Worm (Caenorhabditis elegans) whole organism, young adult: ENCODE measurements around the gene mbk-2.

Source experiments
- B0035.1 ChIP-seq: sonication (generic microtip); optimal IDR thresholded peaks from 2 replicates; lab custom pipeline; 2016; ENCODE audit warnings: missing genetic modification characterization, mild to moderate bottlenecking, missing compliant biosample characterization, missing genotype, missing genetic modification reagents
- D2030.7 ChIP-seq: fragments of 200-800 bp; sonication (Bioruptor generic); IDR thresholded peaks from 2 replicates; pipeline ENCODE4 v1.3.6; 2022; ENCODE audit warnings: missing genetic modification reagents, missing genetic modification characterization, missing compliant biosample characterization
- F10E7.11 ChIP-seq: sonication (generic microtip); optimal IDR thresholded peaks from 2 replicates; lab custom pipeline; 2017; ENCODE audit warnings: mild to moderate bottlenecking, missing genetic modification characterization, moderate library complexity, missing compliant biosample characterization
- F23B12.7 ChIP-seq: sonication (generic microtip); optimal IDR thresholded peaks from 2 replicates; lab custom pipeline; 2017; ENCODE audit warnings: missing genetic modification characterization, mild to moderate bottlenecking, missing compliant biosample characterization, antibody characterized with exemption, moderate library complexity; ENCODE audit not compliant: insufficient read depth
- F37B4.10 ChIP-seq: fragments of 200-800 bp; sonication (Bioruptor generic); IDR thresholded peaks from 2 replicates; pipeline ENCODE4 v1.3.6; 2022; ENCODE audit warnings: missing genetic modification characterization, missing compliant biosample characterization
- F49E8.2 ChIP-seq: sonication (generic microtip); optimal IDR thresholded peaks from 3 replicates; lab custom pipeline; 2017; ENCODE audit warnings: missing genetic modification characterization, mild to moderate bottlenecking, missing compliant biosample characterization, antibody characterized with exemption, moderate library complexity; ENCODE audit not compliant: insufficient read depth
- F52B5.7 ChIP-seq: sonication (generic microtip); optimal IDR thresholded peaks from 2 replicates; lab custom pipeline; 2016; ENCODE audit warnings: mild to moderate bottlenecking, missing genetic modification characterization, missing compliant biosample characterization
- F57A8.1 ChIP-seq: fragments of 200-800 bp; sonication (Bioruptor generic); optimal IDR thresholded peaks from 2 replicates; lab custom pipeline; 2018; ENCODE audit warnings: mild to moderate bottlenecking, missing genetic modification characterization, moderate library complexity, missing compliant biosample characterization
- K12H6.12 ChIP-seq: fragments of 200-800 bp; sonication (Bioruptor generic); optimal IDR thresholded peaks from 2 replicates; lab custom pipeline; 2018; ENCODE audit warnings: mild to moderate bottlenecking, missing genetic modification characterization, missing compliant biosample characterization
- Y79H2A.3 ChIP-seq: fragments of 200-800 bp; sonication (Bioruptor generic); conservative IDR thresholded peaks from 2 replicates; pipeline ENCODE4 v1.3.6; 2022; ENCODE audit warnings: missing genetic modification reagents, missing genetic modification characterization, missing compliant biosample characterization
- atf-7 ChIP-seq: sonication (generic microtip); optimal IDR thresholded peaks from 2 replicates; lab custom pipeline; 2017; ENCODE audit warnings: mild to moderate bottlenecking, missing genetic modification characterization, missing compliant biosample characterization
- athp-1 ChIP-seq: sonication (generic microtip); optimal IDR thresholded peaks from 2 replicates; lab custom pipeline; 2017; ENCODE audit warnings: mild to moderate bottlenecking, missing genetic modification characterization, missing compliant biosample characterization
- attf-5 ChIP-seq: fragments of 200-800 bp; sonication (Bioruptor generic); optimal IDR thresholded peaks from 2 replicates; lab custom pipeline; 2018; ENCODE audit warnings: mild to moderate bottlenecking, missing genetic modification characterization, missing compliant biosample characterization
- attf-6 ChIP-seq: fragments of 200-800 bp; sonication (Bioruptor generic); IDR thresholded peaks from 2 replicates; pipeline ENCODE4 v1.3.6; 2022; ENCODE audit warnings: missing genetic modification reagents, missing genetic modification characterization, missing compliant biosample characterization
- cebp-1 ChIP-seq, 2 experiments: fragments of 200-800 bp in 1 of 2; sonication (Bioruptor generic) in 1 of 2; sonication (generic microtip) in 1 of 2; IDR thresholded peaks in 1 of 2; optimal IDR thresholded peaks in 1 of 2; 2 replicates each; pipeline versions ENCODE4 v1.3.6 to Lab custom; 2017 to 2022; ENCODE audit warnings: missing compliant biosample characterization in 2 of 2, missing genetic modification characterization in 2 of 2, mild to moderate bottlenecking in 1 of 2, missing genetic modification reagents in 1 of 2, moderate library complexity in 1 of 2
- cebp-2 ChIP-seq: fragments of 200-800 bp; sonication (Bioruptor generic); IDR thresholded peaks from 2 replicates; pipeline ENCODE4 v1.3.6; 2022; ENCODE audit warnings: missing genetic modification characterization, missing compliant biosample characterization
- ceh-79 ChIP-seq: sonication (generic microtip); optimal IDR thresholded peaks from 2 replicates; lab custom pipeline; 2017; ENCODE audit warnings: mild to moderate bottlenecking, missing genetic modification characterization, missing compliant biosample characterization
- efl-1 ChIP-seq: fragments of 150-350 bp; optimal IDR thresholded peaks from 2 replicates; lab custom pipeline; 2014; ENCODE audit warnings: missing biosample characterization, missing genetic modification reagents, missing genetic modification characterization
- egl-18 ChIP-seq: fragments of 200-800 bp; sonication (Bioruptor generic); IDR thresholded peaks from 2 replicates; pipeline ENCODE4 v1.3.6; 2022; ENCODE audit warnings: missing genetic modification reagents, missing genetic modification characterization, missing compliant biosample characterization
- ekl-4 ChIP-seq: fragments of 200-800 bp; sonication (Bioruptor generic); IDR thresholded peaks from 2 replicates; pipeline ENCODE4 v1.3.6; 2022; ENCODE audit warnings: missing genetic modification reagents, missing genetic modification characterization, missing compliant biosample characterization
- gei-17 ChIP-seq: fragments of 200-800 bp; sonication (Bioruptor generic); optimal IDR thresholded peaks from 2 replicates; lab custom pipeline; 2018; ENCODE audit warnings: mild to moderate bottlenecking, missing genetic modification characterization, missing compliant biosample characterization
- hlh-12 ChIP-seq: sonication (generic microtip); optimal IDR thresholded peaks from 2 replicates; lab custom pipeline; 2016; ENCODE audit warnings: missing genetic modification characterization, missing compliant biosample characterization
- hmg-20 ChIP-seq: fragments of 200-800 bp; sonication (Bioruptor generic); IDR thresholded peaks from 2 replicates; pipeline ENCODE4 v1.3.6; 2022; ENCODE audit warnings: missing genetic modification reagents, missing genetic modification characterization, missing compliant biosample characterization
- lag-1 ChIP-seq: fragments of 200-800 bp; sonication (Bioruptor generic); IDR thresholded peaks from 2 replicates; pipeline ENCODE4 v1.3.6; 2022; ENCODE audit warnings: missing genetic modification reagents, missing genetic modification characterization, missing compliant biosample characterization
- let-526 ChIP-seq: fragments of 200-800 bp; sonication (Bioruptor generic); IDR thresholded peaks from 2 replicates; pipeline ENCODE4 v1.3.6; 2022; ENCODE audit warnings: missing genetic modification reagents, missing genetic modification characterization, missing compliant biosample characterization
- lin-35 ChIP-seq, 3 experiments: fragments of 150-350 bp in 2 of 3; sonication (generic microtip) in 1 of 3; optimal IDR thresholded peaks; 2 replicates each; lab custom pipeline; 2014 to 2018; ENCODE audit warnings: missing biosample characterization in 3 of 3, missing genetic modification characterization in 3 of 3, missing genetic modification reagents in 3 of 3
- lir-1 ChIP-seq: fragments of 200-800 bp; sonication (Bioruptor generic); conservative IDR thresholded peaks from 2 replicates; pipeline ENCODE4 v1.3.6; 2022; ENCODE audit warnings: missing genetic modification reagents, missing genetic modification characterization, missing compliant biosample characterization
- lsl-1 ChIP-seq: fragments of 200-800 bp; sonication (Bioruptor generic); optimal IDR thresholded peaks from 2 replicates; lab custom pipeline; 2018; ENCODE audit warnings: mild to moderate bottlenecking, missing genetic modification characterization, moderate library complexity, missing compliant biosample characterization
- madf-3 ChIP-seq: fragments of 200-800 bp; sonication (Bioruptor generic); IDR thresholded peaks from 2 replicates; pipeline ENCODE4 v1.3.6; 2022; ENCODE audit warnings: missing genetic modification reagents, missing genetic modification characterization, missing compliant biosample characterization
- madf-8 ChIP-seq: fragments of 200-800 bp; sonication (Bioruptor generic); conservative IDR thresholded peaks from 2 replicates; pipeline ENCODE4 v1.3.6; 2022; ENCODE audit warnings: missing genetic modification reagents, missing genetic modification characterization, missing compliant biosample characterization
- nfya-2 ChIP-seq: fragments of 200-800 bp; sonication (Bioruptor generic); IDR thresholded peaks from 2 replicates; pipeline ENCODE4 v1.3.6; 2022; ENCODE audit warnings: missing genetic modification reagents, missing genetic modification characterization, missing compliant biosample characterization
- nhr-179 ChIP-seq: sonication (generic microtip); optimal IDR thresholded peaks from 2 replicates; lab custom pipeline; 2016; ENCODE audit warnings: mild to moderate bottlenecking, missing genetic modification characterization, missing compliant biosample characterization
- nhr-90 ChIP-seq: sonication (generic microtip); optimal IDR thresholded peaks from 2 replicates; lab custom pipeline; 2016; ENCODE audit warnings: missing genotype, mild to moderate bottlenecking, missing genetic modification characterization, missing compliant biosample characterization
- repo-1 ChIP-seq: sonication (generic microtip); optimal IDR thresholded peaks from 2 replicates; lab custom pipeline; 2017; ENCODE audit warnings: mild to moderate bottlenecking, missing genetic modification characterization, missing compliant biosample characterization
- sdz-38 ChIP-seq: sonication (generic microtip); optimal IDR thresholded peaks from 2 replicates; lab custom pipeline; 2016; ENCODE audit warnings: missing genotype, missing genetic modification characterization, missing compliant biosample characterization
- snpc-4 ChIP-seq, 5 experiments: fragments of 150-350 bp in 1 of 5; sonication (generic microtip) in 4 of 5; optimal IDR thresholded peaks; 2 replicates each; lab custom pipeline; 2014 to 2018; ENCODE audit warnings: missing genetic modification characterization in 5 of 5, missing biosample characterization in 3 of 5, antibody characterized with exemption in 2 of 5, mild to moderate bottlenecking in 2 of 5, missing compliant biosample characterization in 2 of 5, missing genotype in 2 of 5, moderate library complexity in 2 of 5, missing genetic modification reagents in 1 of 5
- tbp1 ChIP-seq: fragments of 200-800 bp; sonication (Bioruptor generic); optimal IDR thresholded peaks from 2 replicates; lab custom pipeline; 2018; ENCODE audit warnings: mild to moderate bottlenecking, missing genetic modification characterization, missing compliant biosample characterization
- tbx-9 ChIP-seq: sonication (generic microtip); optimal IDR thresholded peaks from 2 replicates; lab custom pipeline; 2016; ENCODE audit warnings: borderline replicate concordance, missing genetic modification characterization, inconsistent platforms, missing compliant biosample characterization
- zfh-2 ChIP-seq: fragments of 200-800 bp; sonication (Bioruptor generic); conservative IDR thresholded peaks from 2 replicates; pipeline ENCODE4 v1.3.6; 2022; ENCODE audit warnings: missing genetic modification reagents, missing genetic modification characterization, missing compliant biosample characterization
- ztf-22 ChIP-seq: fragments of 200-800 bp; sonication (Bioruptor generic); optimal IDR thresholded peaks from 2 replicates; lab custom pipeline; 2018; ENCODE audit warnings: mild to moderate bottlenecking, missing genetic modification characterization, moderate library complexity, missing compliant biosample characterization
- ztf-25 ChIP-seq: fragments of 200-800 bp; sonication (Bioruptor generic); IDR thresholded peaks from 2 replicates; pipeline ENCODE4 v1.3.6; 2022; ENCODE audit warnings: missing genetic modification reagents, missing genetic modification characterization, missing compliant biosample characterization
- ztf-26 ChIP-seq: sonication (generic microtip); optimal IDR thresholded peaks from 2 replicates; lab custom pipeline; 2017; ENCODE audit warnings: missing genetic modification characterization, missing compliant biosample characterization
- ztf-28 ChIP-seq: fragments of 200-800 bp; sonication (Bioruptor generic); IDR thresholded peaks from 2 replicates; pipeline ENCODE4 v1.3.6; 2022; ENCODE audit warnings: missing genetic modification reagents, missing genetic modification characterization, missing compliant biosample characterization
- ztf-6 ChIP-seq: fragments of 200-800 bp; sonication (Bioruptor generic); IDR thresholded peaks from 2 replicates; pipeline ENCODE4 v1.3.6; 2022; ENCODE audit warnings: missing genetic modification reagents, missing genetic modification characterization, missing compliant biosample characterization

Gene mbk-2

DNA sequence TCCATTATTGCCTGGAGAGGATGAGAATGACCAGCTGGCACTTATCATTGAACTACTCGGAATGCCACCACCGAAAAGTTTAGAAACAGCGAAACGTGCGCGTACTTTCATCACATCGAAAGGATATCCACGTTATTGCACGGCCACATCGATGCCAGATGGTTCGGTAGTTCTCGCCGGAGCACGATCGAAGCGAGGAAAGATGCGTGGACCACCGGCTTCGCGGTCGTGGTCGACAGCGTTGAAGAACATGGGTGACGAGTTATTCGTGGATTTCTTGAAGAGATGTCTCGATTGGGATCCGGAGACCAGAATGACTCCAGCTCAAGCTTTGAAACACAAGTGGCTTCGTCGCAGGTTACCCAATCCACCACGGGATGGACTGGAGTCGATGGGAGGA, 24.6 kb downstream of the mbk-2 start:
- no peak for TF ChIP-seq F37B4.10 (GFP tag; lab: Robert Waterston, UW)
- TF ChIP-seq atf-7 (tag; lab: Kevin White, UChicago), result no peak
- no peak for TF ChIP-seq nfya-2 (GFP tag; lab: Robert Waterston, UW)
- TF ChIP-seq zfh-2 (GFP tag; lab: Robert Waterston, UW), result peak; percentile 65
- TF ChIP-seq gei-17 (GFP tag; lab: Kevin White, UChicago), result no peak
- no peak for TF ChIP-seq efl-1 (GFP tag; lab: Kevin White, UChicago)
- TF ChIP-seq F52B5.7 (tag; lab: Kevin White, UChicago), result peak; percentile 25
- TF ChIP-seq madf-3 (GFP tag; lab: Robert Waterston, UW), result 0 out of 2 replicates have a peak, but pooled peaks have one; percentile 30
- TF ChIP-seq egl-18, result 0 out of 2 replicates have a peak, but pooled peaks have one; percentile 47
- TF ChIP-seq attf-5 (GFP tag; lab: Kevin White, UChicago), result no peak
- 0 out of 2 replicates have a peak, but pooled peaks have one; percentile 86 for TF ChIP-seq cebp-2 (GFP tag; lab: Robert Waterston, UW)
- no peak for TF ChIP-seq cebp-1 (GFP tag; IDR thresholded peaks at IDR 0.05; lab: Robert Waterston, UW)
- no peak for TF ChIP-seq cebp-1 (tag; optimal IDR thresholded peaks at IDR 0.05; lab: Kevin White, UChicago)
- TF ChIP-seq hmg-20 (GFP tag; lab: Robert Waterston, UW), result no peak

DNA sequence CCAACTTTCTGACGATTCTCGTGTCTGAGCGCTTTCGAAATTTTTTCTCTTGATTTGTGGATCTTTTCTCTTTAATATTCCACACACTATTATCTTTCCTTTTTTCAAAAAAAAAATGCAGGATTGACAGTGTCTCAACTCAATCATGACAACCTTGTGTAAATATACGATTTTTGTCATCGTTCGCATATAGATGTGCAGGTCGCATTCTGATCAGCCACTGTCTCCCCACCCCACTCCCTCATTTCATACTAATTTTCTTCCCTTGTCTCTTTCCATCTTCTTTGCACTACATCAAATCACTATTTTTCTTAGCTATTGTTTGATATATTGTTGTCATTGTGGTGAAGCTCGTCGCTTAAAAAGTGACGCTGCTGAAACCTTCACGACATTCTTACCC, 26.3 kb downstream of the mbk-2 start:
- no peak for TF ChIP-seq ztf-25 (GFP tag; lab: Robert Waterston, UW)
- no peak for TF ChIP-seq atf-7 (tag; lab: Kevin White, UChicago)
- TF ChIP-seq D2030.7, result no peak
- TF ChIP-seq F52B5.7 (tag; lab: Kevin White, UChicago), result peak; percentile 73
- no peak for TF ChIP-seq F57A8.1 (GFP tag; lab: Kevin White, UChicago)
- no peak for TF ChIP-seq K12H6.12 (tag; lab: Kevin White, UChicago)
- TF ChIP-seq athp-1 (tag; lab: Kevin White, UChicago), result peak; percentile 40
- no peak for TF ChIP-seq nhr-90 (tag; lab: Kevin White, UChicago)
- no peak for TF ChIP-seq madf-8 (GFP tag; lab: Robert Waterston, UW)
- no peak for TF ChIP-seq cebp-1 (GFP tag; IDR thresholded peaks at IDR 0.05; lab: Robert Waterston, UW)
- TF ChIP-seq cebp-1 (tag; optimal IDR thresholded peaks at IDR 0.05; lab: Kevin White, UChicago), result peak; percentile 14
- TF ChIP-seq lag-1 (GFP tag; lab: Robert Waterston, UW), result no peak
- no peak for TF ChIP-seq repo-1 (tag; lab: Kevin White, UChicago)
- 0 out of 2 replicates have a peak, but pooled peaks have one; percentile 20 for TF ChIP-seq attf-6 (GFP tag; lab: Robert Waterston, UW)
- no peak for TF ChIP-seq B0035.1 (tag; lab: Kevin White, UChicago)
- TF ChIP-seq Y79H2A.3 (GFP tag; lab: Robert Waterston, UW), result peak; percentile 52; the same call in 1 of the 2 replicates
- TF ChIP-seq ztf-28 (GFP tag; lab: Robert Waterston, UW), result no peak
- TF ChIP-seq cebp-2 (GFP tag; lab: Robert Waterston, UW), result no peak
- no peak for TF ChIP-seq ekl-4
- TF ChIP-seq ceh-79, result no peak
- no peak for TF ChIP-seq hlh-12 (tag; lab: Kevin White, UChicago)
- no peak for TF ChIP-seq F10E7.11 (tag; lab: Kevin White, UChicago)
- TF ChIP-seq snpc-4 (GFP tag; optimal IDR thresholded peaks at IDR 0.05; lab: Kevin White, UChicago), result no peak
- peak in 1 of 4 experiments; percentile 19 for TF ChIP-seq snpc-4 (tag; optimal IDR thresholded peaks at IDR 0.05; lab: Kevin White, UChicago)
- TF ChIP-seq let-526 (GFP tag; lab: Robert Waterston, UW), result no peak
- 0 out of 2 replicates have a peak, but pooled peaks have one; percentile 32 for TF ChIP-seq madf-3 (GFP tag; lab: Robert Waterston, UW)
- TF ChIP-seq ztf-22 (GFP tag; lab: Kevin White, UChicago), result no peak
- no peak for TF ChIP-seq tbx-9 (tag; lab: Kevin White, UChicago)
- no peak for TF ChIP-seq lsl-1 (GFP tag; lab: Kevin White, UChicago)
- TF ChIP-seq tbp1 (GFP tag; lab: Kevin White, UChicago), result no peak
- TF ChIP-seq hmg-20 (GFP tag; lab: Robert Waterston, UW), result no peak
- no peak for TF ChIP-seq ztf-6 (GFP tag; lab: Robert Waterston, UW)
- no peak for TF ChIP-seq attf-5 (GFP tag; lab: Kevin White, UChicago)
- no peak for TF ChIP-seq sdz-38 (tag; lab: Kevin White, UChicago)
- TF ChIP-seq lir-1 (GFP tag; lab: Robert Waterston, UW), result no peak
- TF ChIP-seq lin-35 (GFP tag; optimal IDR thresholded peaks at IDR 0.05; lab: Kevin White, UChicago), result no peak
- peak; percentile 11 for TF ChIP-seq F49E8.2 (tag; lab: Kevin White, UChicago)
- TF ChIP-seq ztf-26 (tag; lab: Kevin White, UChicago), result no peak
- no peak for TF ChIP-seq nhr-179 (tag; lab: Kevin White, UChicago)
- no peak for TF ChIP-seq F37B4.10 (GFP tag; lab: Robert Waterston, UW)
- no peak for TF ChIP-seq F23B12.7 (tag; lab: Kevin White, UChicago)
